Worm (Caenorhabditis elegans) whole organism, L4 larva: Measurements from ENCODE around the gene Y75B8A.10.

ENCODE experiments used
- F49E8.2 ChIP-seq: sonication (generic microtip); optimal IDR thresholded peaks from 2 replicates; lab custom pipeline; 2016; ENCODE audit warnings: missing compliant biosample characterization, mild to moderate bottlenecking, missing genetic modification characterization, borderline replicate concordance
- R02D3.7 ChIP-seq: fragments of 150-350 bp; sonication (generic microtip); optimal IDR thresholded peaks from 3 replicates; lab custom pipeline; 2014; ENCODE audit warnings: missing biosample characterization, missing genetic modification characterization
- T20F7.1 ChIP-seq: fragments of 200-800 bp; sonication (Bioruptor generic); optimal IDR thresholded peaks from 2 replicates; lab custom pipeline; 2018; ENCODE audit warnings: mild to moderate bottlenecking, missing genetic modification characterization, missing compliant biosample characterization
- ZK337.2 ChIP-seq: fragments of 200-800 bp; sonication (Bioruptor generic); IDR thresholded peaks from 2 replicates; pipeline ENCODE4 v1.3.6; 2022; ENCODE audit warnings: missing genetic modification reagents, missing genetic modification characterization, missing compliant biosample characterization
- ZK546.5 ChIP-seq, 2 experiments: sonication (generic microtip); optimal IDR thresholded peaks; 2 replicates each; lab custom pipeline; 2017; ENCODE audit warnings: missing biosample characterization in 2 of 2, missing genetic modification characterization in 2 of 2
- aha-1 ChIP-seq: fragments of 150-350 bp; peaks from one replicate; lab custom pipeline; 2014; ENCODE audit warnings: missing biosample characterization, missing genetic modification characterization
- aly-2 ChIP-seq: sonication (generic microtip); optimal IDR thresholded peaks from 2 replicates; lab custom pipeline; 2018; ENCODE audit warnings: missing biosample characterization, missing genetic modification characterization
- attf-4 ChIP-seq: sonication (generic microtip); optimal IDR thresholded peaks from 3 replicates; lab custom pipeline; 2017; ENCODE audit warnings: missing biosample characterization, missing genetic modification characterization
- ceh-20 ChIP-seq: fragments of 200-800 bp; sonication (Bioruptor generic); IDR thresholded peaks from 2 replicates; pipeline ENCODE4 v1.3.6; 2022; ENCODE audit warnings: missing genetic modification reagents, missing genetic modification characterization, missing compliant biosample characterization
- ceh-28 ChIP-seq: fragments of 150-350 bp; optimal IDR thresholded peaks from 2 replicates; lab custom pipeline; 2014; ENCODE audit warnings: missing biosample characterization, missing genetic modification reagents, missing genetic modification characterization
- ceh-82 ChIP-seq: sonication (generic microtip); optimal IDR thresholded peaks from 2 replicates; lab custom pipeline; 2017; ENCODE audit warnings: missing biosample characterization, missing genetic modification characterization
- ctbp-1 ChIP-seq: fragments of 200-800 bp; sonication (Bioruptor generic); IDR thresholded peaks from 2 replicates; pipeline ENCODE4 v1.3.6; 2022; ENCODE audit warnings: missing genetic modification reagents, missing genetic modification characterization, missing compliant biosample characterization
- daf-12 ChIP-seq: fragments of 150-350 bp; optimal IDR thresholded peaks from 2 replicates; lab custom pipeline; 2014; ENCODE audit warnings: missing biosample characterization, missing genetic modification reagents, missing genetic modification characterization
- daf-19 ChIP-seq: fragments of 200-800 bp; sonication (Bioruptor generic); conservative IDR thresholded peaks from 2 replicates; pipeline ENCODE4 v1.3.6; 2022; ENCODE audit warnings: missing genetic modification characterization, missing compliant biosample characterization
- daf-8 ChIP-seq: fragments of 200-800 bp; sonication (Bioruptor generic); IDR thresholded peaks from 2 replicates; pipeline ENCODE4 v1.3.6; 2022; ENCODE audit warnings: missing genetic modification characterization, missing compliant biosample characterization
- dmd-6 ChIP-seq: fragments of 200-800 bp; sonication (Bioruptor generic); IDR thresholded peaks from 2 replicates; pipeline ENCODE4 v1.3.6; 2022; ENCODE audit warnings: missing genetic modification reagents, missing genetic modification characterization, missing compliant biosample characterization
- dmd-8 ChIP-seq: fragments of 200-800 bp; sonication (Bioruptor generic); IDR thresholded peaks from 2 replicates; pipeline ENCODE4 v1.3.6; 2022; ENCODE audit warnings: missing genetic modification characterization, missing compliant biosample characterization
- dmd-9 ChIP-seq: fragments of 200-800 bp; sonication (Bioruptor generic); IDR thresholded peaks from 2 replicates; pipeline ENCODE4 v1.3.6; 2022; ENCODE audit warnings: missing genetic modification reagents, missing genetic modification characterization, missing compliant biosample characterization
- duxl-1 ChIP-seq: sonication (generic microtip); optimal IDR thresholded peaks from 2 replicates; lab custom pipeline; 2016; ENCODE audit warnings: mild to moderate bottlenecking, missing genetic modification characterization, moderate library complexity, missing compliant biosample characterization; ENCODE audit not compliant: poor library complexity
- egl-43 ChIP-seq: fragments of 200-800 bp; sonication (Bioruptor generic); IDR thresholded peaks from 2 replicates; pipeline ENCODE4 v1.3.6; 2022; ENCODE audit warnings: missing genetic modification reagents, missing genetic modification characterization, missing compliant biosample characterization
- hlh-30 ChIP-seq: sonication (generic microtip); optimal IDR thresholded peaks from 2 replicates; lab custom pipeline; 2017; ENCODE audit warnings: antibody characterized with exemption, mild to moderate bottlenecking, missing genetic modification characterization, missing compliant biosample characterization; ENCODE audit not compliant: insufficient read depth
- jun-1 ChIP-seq: fragments of 150-350 bp; optimal IDR thresholded peaks from 2 replicates; lab custom pipeline; 2014; ENCODE audit warnings: missing biosample characterization, missing genetic modification reagents, missing genetic modification characterization
- lin-1 ChIP-seq: fragments of 200-800 bp; sonication (Bioruptor generic); IDR thresholded peaks from 2 replicates; pipeline ENCODE4 v1.3.6; 2022; ENCODE audit warnings: missing genetic modification reagents, missing genetic modification characterization, missing compliant biosample characterization
- lin-13 ChIP-seq: fragments of 150-350 bp; optimal IDR thresholded peaks from 2 replicates; lab custom pipeline; 2014; ENCODE audit warnings: missing biosample characterization, missing genetic modification reagents, missing genetic modification characterization
- lin-15B ChIP-seq: fragments of 150-350 bp; sonication (generic microtip); optimal IDR thresholded peaks from 3 replicates; lab custom pipeline; 2014; ENCODE audit warnings: missing biosample characterization, missing genetic modification characterization
- lin-29 ChIP-seq: fragments of 200-800 bp; sonication (Bioruptor generic); IDR thresholded peaks from 2 replicates; pipeline ENCODE4 v1.3.6; 2022; ENCODE audit warnings: missing genetic modification reagents, missing genetic modification characterization, missing compliant biosample characterization
- lin-39 ChIP-seq: fragments of 150-350 bp; optimal IDR thresholded peaks from 2 replicates; lab custom pipeline; 2014; ENCODE audit warnings: missing biosample characterization, missing genetic modification reagents, missing genetic modification characterization
- lsy-2 ChIP-seq, 2 experiments: fragments of 150-350 bp in 1 of 2; sonication (generic microtip) in 1 of 2; optimal IDR thresholded peaks; 2 replicates each; lab custom pipeline; 2014 to 2017; ENCODE audit warnings: missing biosample characterization in 2 of 2, missing genetic modification characterization in 2 of 2
- mdt-29 ChIP-seq: fragments of 200-800 bp; sonication (Bioruptor generic); IDR thresholded peaks from 2 replicates; pipeline ENCODE4 v1.3.6; 2022; ENCODE audit warnings: missing genetic modification reagents, missing genetic modification characterization, missing compliant biosample characterization
- mep-1 ChIP-seq: fragments of 150-350 bp; sonication (generic microtip); optimal IDR thresholded peaks from 3 replicates; lab custom pipeline; 2014; ENCODE audit warnings: missing biosample characterization, missing genetic modification characterization
- nhr-111 ChIP-seq: fragments of 200-800 bp; sonication (Bioruptor generic); optimal IDR thresholded peaks from 2 replicates; lab custom pipeline; 2018; ENCODE audit warnings: mild to moderate bottlenecking, missing genetic modification characterization, missing compliant biosample characterization
- nhr-237 ChIP-seq: sonication (generic microtip); optimal IDR thresholded peaks from 2 replicates; lab custom pipeline; 2017; ENCODE audit warnings: missing biosample characterization, missing genetic modification characterization
- nhr-41 ChIP-seq: fragments of 200-800 bp; sonication (Bioruptor generic); IDR thresholded peaks from 2 replicates; pipeline ENCODE4 v1.3.6; 2022; ENCODE audit warnings: missing genetic modification reagents, missing genetic modification characterization, missing compliant biosample characterization
- nhr-42 ChIP-seq: fragments of 200-800 bp; sonication (Bioruptor generic); IDR thresholded peaks from 2 replicates; pipeline ENCODE4 v1.3.6; 2022; ENCODE audit warnings: missing genetic modification characterization, missing compliant biosample characterization
- nhr-48 ChIP-seq: sonication (generic microtip); optimal IDR thresholded peaks from 2 replicates; lab custom pipeline; 2016; ENCODE audit warnings: mild to moderate bottlenecking, missing genetic modification characterization, missing compliant biosample characterization
- nhr-6 ChIP-seq: fragments of 150-350 bp; optimal IDR thresholded peaks from 2 replicates; lab custom pipeline; 2014; ENCODE audit warnings: missing biosample characterization, missing genetic modification characterization
- snpc-4 ChIP-seq: fragments of 150-350 bp; optimal IDR thresholded peaks from 2 replicates; lab custom pipeline; 2014; ENCODE audit warnings: missing biosample characterization, missing genetic modification characterization
- tra-1 ChIP-seq: fragments of 200-800 bp; sonication (Bioruptor generic); IDR thresholded peaks from 2 replicates; pipeline ENCODE4 v1.3.6; 2022; ENCODE audit warnings: missing genetic modification reagents, missing genetic modification characterization, missing compliant biosample characterization
- unc-39 ChIP-seq: sonication (generic microtip); optimal IDR thresholded peaks from 2 replicates; lab custom pipeline; 2017; ENCODE audit warnings: missing biosample characterization, missing genetic modification characterization
- unc-62 ChIP-seq, 3 experiments: fragments of 150-350 bp in 1 of 3; sonication (generic microtip); optimal IDR thresholded peaks in 2 of 3; peaks in 1 of 3; 1 replicate in 1 of 3; 2 replicates in 2 of 3; lab custom pipeline; 2014 to 2017; ENCODE audit warnings: missing biosample characterization in 3 of 3, missing genetic modification characterization in 3 of 3, missing genetic modification reagents in 3 of 3, missing genotype in 1 of 3
- zag-1 ChIP-seq: fragments of 150-350 bp; optimal IDR thresholded peaks from 2 replicates; lab custom pipeline; 2014; ENCODE audit warnings: missing biosample characterization, missing genetic modification characterization
- zfp-2 ChIP-seq: sonication (generic microtip); optimal IDR thresholded peaks from 2 replicates; lab custom pipeline; 2016; ENCODE audit warnings: mild to moderate bottlenecking, missing genetic modification characterization, missing compliant biosample characterization
- zip-11 ChIP-seq: fragments of 200-800 bp; sonication (Bioruptor generic); IDR thresholded peaks from 2 replicates; pipeline ENCODE4 v1.3.6; 2022; ENCODE audit warnings: missing genetic modification characterization, missing compliant biosample characterization
- ztf-11 ChIP-seq: fragments of 150-350 bp; optimal IDR thresholded peaks from 2 replicates; lab custom pipeline; 2014; ENCODE audit warnings: missing biosample characterization, missing genetic modification characterization
- ztf-7 ChIP-seq: fragments of 150-350 bp; optimal IDR thresholded peaks from 2 replicates; lab custom pipeline; 2014; ENCODE audit warnings: missing biosample characterization, missing genetic modification characterization

The Y75B8A.10 gene

ce11 chrIII:12182919-12183318 is at the start of gene Y75B8A.10:
Gene Y75B8A.10, minus strand, starts transcription at chrIII:12183019.
- TF ChIP-seq ceh-28 (tag; lab: Kevin White, UChicago) (no peak), zip-11 (GFP tag; lab: Robert Waterston, UW) (no peak), lin-1 (GFP tag; lab: Robert Waterston, UW) (no peak), ceh-20 (no peak), nhr-6 (tag; lab: Kevin White, UChicago) (no peak), dmd-9 (GFP tag; lab: Robert Waterston, UW) (no peak), duxl-1 (tag; lab: Kevin White, UChicago) (no peak), unc-39 (tag; lab: Kevin White, UChicago) (no peak), ZK546.5 (tag; optimal IDR thresholded peaks at IDR 0.05; lab: Kevin White, UChicago) (no peak), nhr-42 (GFP tag; lab: Robert Waterston, UW) (no peak), hlh-30 (tag; lab: Kevin White, UChicago) (no peak), lin-13 (no peak), dmd-8 (no peak), zag-1 (tag; lab: Kevin White, UChicago) (no peak), egl-43 (GFP tag; lab: Robert Waterston, UW) (no peak), snpc-4 (no peak)

- TF ChIP-seq T20F7.1 (no peak), nhr-237 (tag; lab: Kevin White, UChicago) (no peak), daf-12 (tag; lab: Kevin White, UChicago) (no peak), aly-2 (tag; lab: Kevin White, UChicago) (no peak), tra-1 (GFP tag; lab: Robert Waterston, UW) (no peak), lin-29 (no peak), nhr-111 (GFP tag; lab: Kevin White, UChicago) (no peak), nhr-48 (tag; lab: Kevin White, UChicago) (no peak), zip-11 (GFP tag; lab: Robert Waterston, UW) (no peak)
Observed at ce11 chrIII:12231539-12231938, 48.7 kb upstream of the Y75B8A.10 start.

- TF ChIP-seq unc-62 (GFP tag; optimal IDR thresholded peaks at IDR 0.05 in 1 of 2; lab: Kevin White, UChicago), result peak in 1 of 2 experiments; percentile 27
- no peak for TF ChIP-seq unc-62 (tag; optimal IDR thresholded peaks at IDR 0.05; lab: Kevin White, UChicago)
- TF ChIP-seq ztf-7 (tag; lab: Kevin White, UChicago), result no peak
- TF ChIP-seq, all 104 proteins: peak for 1
Observed at ce11 chrIII:12230195-12230594, 47.4 kb upstream of the Y75B8A.10 start.

ce11 chrIII:12227935-12228334 is 45.1 kb upstream of the Y75B8A.10 start:
- no peak for TF ChIP-seq ceh-28 (tag; lab: Kevin White, UChicago)
- TF ChIP-seq aha-1 (tag; lab: Kevin White, UChicago), result peak; percentile 5
- TF ChIP-seq daf-8 (GFP tag; lab: Robert Waterston, UW), result no peak
- no peak for TF ChIP-seq daf-19 (GFP tag; lab: Robert Waterston, UW)

ce11 chrIII:12226089-12226682 is 43.4 kb upstream of the Y75B8A.10 start, which contains the start of the genes Y75B8A.18 and Y75B8A.19:
Gene Y75B8A.18, minus strand, starts transcription at chrIII:12226230.
Gene Y75B8A.19, plus strand, starts transcription at chrIII:12226632.
- TF ChIP-seq mdt-29 (GFP tag; lab: Robert Waterston, UW), result no peak
- TF ChIP-seq lin-15B, result no peak
- no peak for TF ChIP-seq lin-13
- no peak for TF ChIP-seq F49E8.2
- no peak for TF ChIP-seq attf-4 (tag; lab: Kevin White, UChicago)
- peak in 1 of 2 experiments; percentile 56 for TF ChIP-seq lsy-2 (tag; optimal IDR thresholded peaks at IDR 0.05; lab: Kevin White, UChicago)
- TF ChIP-seq ZK546.5 (tag; optimal IDR thresholded peaks at IDR 0.05; lab: Kevin White, UChicago), result no peak
- TF ChIP-seq ceh-82 (tag; lab: Kevin White, UChicago), result no peak
- no peak for TF ChIP-seq nhr-237 (tag; lab: Kevin White, UChicago)
- TF ChIP-seq zip-11 (GFP tag; lab: Robert Waterston, UW), result no peak
- TF ChIP-seq jun-1 (tag; lab: Kevin White, UChicago), result no peak
- peak; percentile 42 for TF ChIP-seq mep-1 (tag; lab: Kevin White, UChicago)
- TF ChIP-seq R02D3.7, result no peak
- no peak for TF ChIP-seq ctbp-1 (GFP tag; lab: Robert Waterston, UW)
- no peak for TF ChIP-seq zfp-2 (tag; lab: Kevin White, UChicago)
- TF ChIP-seq dmd-6 (GFP tag; lab: Robert Waterston, UW), result no peak
- TF ChIP-seq lin-39 (tag; lab: Kevin White, UChicago), result no peak
- no peak for TF ChIP-seq nhr-41 (GFP tag; lab: Robert Waterston, UW)
- no peak for TF ChIP-seq nhr-111 (GFP tag; lab: Kevin White, UChicago)
- no peak for TF ChIP-seq ztf-11 (tag; lab: Kevin White, UChicago)
- TF ChIP-seq ZK337.2, result no peak
